Fruit fly (Drosophila melanogaster) whole organism, embryonic: Measurements from ENCODE around the gene CG9886.

ENCODE experiments used
- CG10321 ChIP-seq: fragments of 200-800 bp; sonication (Bioruptor generic); IDR thresholded peaks from 2 replicates; pipeline ENCODE4 v1.3.6; 2022; ENCODE audit warnings: missing biosample characterization, missing genetic modification characterization
- CG11696 ChIP-seq: fragments of 200-800 bp; sonication (Bioruptor generic); IDR thresholded peaks from 2 replicates; pipeline ENCODE4 v1.3.6; 2022; ENCODE audit warnings: missing biosample characterization, missing genetic modification characterization
- CG11723 ChIP-seq: fragments of 200-800 bp; sonication (Bioruptor generic); optimal IDR thresholded peaks from 2 replicates; lab custom pipeline; 2017; ENCODE audit warnings: missing biosample characterization, mild to moderate bottlenecking, missing genetic modification characterization
- CG14860 ChIP-seq: fragments of 200-800 bp; sonication (Bioruptor generic); IDR thresholded peaks from 3 replicates; pipeline ENCODE4 v1.3.6; 2022; ENCODE audit warnings: missing biosample characterization, missing genetic modification characterization; ENCODE audit not compliant: partially characterized antibody
- CG16813 ChIP-seq: fragments of 200-800 bp; sonication (Bioruptor generic); IDR thresholded peaks from 3 replicates; pipeline ENCODE4 v1.3.6; 2022; ENCODE audit warnings: missing biosample characterization, missing genetic modification characterization; ENCODE audit not compliant: partially characterized antibody
- CG17186 ChIP-seq: fragments of 200-800 bp; sonication (Bioruptor generic); optimal IDR thresholded peaks from 3 replicates; lab custom pipeline; 2017; ENCODE audit warnings: missing biosample characterization, missing genetic modification reagents, missing genetic modification characterization
- CG18011 ChIP-seq: fragments of 200-800 bp; sonication (Bioruptor generic); optimal IDR thresholded peaks from 2 replicates; lab custom pipeline; 2017; ENCODE audit warnings: missing biosample characterization, missing genetic modification characterization, mild to moderate bottlenecking, moderate library complexity, missing genotype
- CG2120 ChIP-seq: fragments of 200-800 bp; sonication (Bioruptor generic); optimal IDR thresholded peaks from 3 replicates; lab custom pipeline; 2016; ENCODE audit warnings: missing biosample characterization, missing genetic modification characterization
- CG2678 ChIP-seq: fragments of 200-800 bp; sonication (Bioruptor generic); optimal IDR thresholded peaks from 3 replicates; lab custom pipeline; 2019; ENCODE audit warnings: missing biosample characterization, mild to moderate bottlenecking, missing genetic modification characterization, moderate library complexity
- CG2712 ChIP-seq: fragments of 200-800 bp; optimal IDR thresholded peaks from 3 replicates; lab custom pipeline; 2019; ENCODE audit warnings: missing biosample characterization, mild to moderate bottlenecking, missing genetic modification characterization, moderate library complexity
- CG31441 ChIP-seq: fragments of 200-800 bp; sonication (Bioruptor generic); IDR thresholded peaks from 2 replicates; pipeline ENCODE4 v1.3.6; 2022; ENCODE audit warnings: missing biosample characterization, missing genetic modification characterization
- CG33557 ChIP-seq: fragments of 200-800 bp; sonication (Bioruptor generic); optimal IDR thresholded peaks from 2 replicates; lab custom pipeline; 2019; ENCODE audit warnings: missing biosample characterization, mild to moderate bottlenecking, missing genetic modification characterization, moderate library complexity
- CG3726 ChIP-seq: fragments of 200-800 bp; sonication (Bioruptor generic); IDR thresholded peaks from 3 replicates; pipeline ENCODE4, ENCODE4 v1.3.6; 2022; ENCODE audit warnings: missing biosample characterization, missing genetic modification characterization
- CG4404 ChIP-seq: fragments of 200-800 bp; sonication (Bioruptor generic); IDR thresholded peaks from 2 replicates; pipeline ENCODE4 v1.3.6; 2022; ENCODE audit warnings: missing biosample characterization, missing genetic modification characterization
- CG4820 ChIP-seq: fragments of 200-800 bp; sonication (Bioruptor generic); optimal IDR thresholded peaks from 3 replicates; lab custom pipeline; 2016; ENCODE audit warnings: missing biosample characterization, missing genetic modification characterization
- CG6765 ChIP-seq: fragments of 200-800 bp; sonication (Bioruptor generic); optimal IDR thresholded peaks from 3 replicates; lab custom pipeline; 2017; ENCODE audit warnings: missing biosample characterization, mild to moderate bottlenecking, missing genetic modification characterization
- CG8290 ChIP-seq, 3 experiments: fragments of 200-800 bp; sonication (Bioruptor generic); optimal IDR thresholded peaks; 2 replicates each; lab custom pipeline; 2016 to 2019; ENCODE audit warnings: missing biosample characterization in 3 of 3, missing genetic modification characterization in 3 of 3, mild to moderate bottlenecking in 2 of 3, moderate library complexity in 1 of 3
- CG8478 ChIP-seq: fragments of >200 bp; optimal IDR thresholded peaks from 2 replicates; lab custom pipeline; 2018
- CG8924 ChIP-seq: fragments of 200-800 bp; optimal IDR thresholded peaks from 3 replicates; lab custom pipeline; 2019; ENCODE audit warnings: missing biosample characterization, mild to moderate bottlenecking, missing genetic modification characterization, moderate library complexity
- CG8944 ChIP-seq: fragments of 200-800 bp; sonication (Bioruptor generic); optimal IDR thresholded peaks from 3 replicates; lab custom pipeline; 2016; ENCODE audit warnings: missing biosample characterization, missing genetic modification characterization
- CG9437 ChIP-seq: fragments of 200-800 bp; sonication (Bioruptor generic); optimal IDR thresholded peaks from 2 replicates; lab custom pipeline; 2018; ENCODE audit warnings: missing biosample characterization, mild to moderate bottlenecking, missing genetic modification characterization
- CG9727 ChIP-seq: fragments of 200-800 bp; sonication (Bioruptor generic); optimal IDR thresholded peaks from 3 replicates; lab custom pipeline; 2017; ENCODE audit warnings: missing biosample characterization, mild to moderate bottlenecking, missing genetic modification characterization
- Dll ChIP-seq: fragments of 200-800 bp; sonication (Bioruptor generic); IDR thresholded peaks from 4 replicates; pipeline ENCODE4 v1.3.6; 2022; ENCODE audit warnings: missing biosample characterization, missing genetic modification characterization; ENCODE audit not compliant: partially characterized antibody
- Elba2 ChIP-seq: fragments of 200-800 bp; sonication (Bioruptor generic); optimal IDR thresholded peaks from 3 replicates; lab custom pipeline; 2016; ENCODE audit warnings: missing biosample characterization, missing genetic modification characterization
- Ets65A ChIP-seq: fragments of 200-800 bp; sonication (Bioruptor generic); peaks from one replicate; lab custom pipeline; 2016; ENCODE audit warnings: missing biosample characterization, missing genetic modification characterization
- Fer1 ChIP-seq: fragments of 200-800 bp; sonication (Bioruptor generic); optimal IDR thresholded peaks from 2 replicates; lab custom pipeline; 2017; ENCODE audit warnings: missing biosample characterization, mild to moderate bottlenecking, missing genetic modification characterization
- Gsc ChIP-seq: fragments of 200-800 bp; sonication (Bioruptor generic); IDR thresholded peaks from 2 replicates; pipeline ENCODE4 v1.3.6; 2022; ENCODE audit warnings: missing biosample characterization, missing genetic modification characterization
- HLH3B ChIP-seq: fragments of 200-800 bp; sonication (Bioruptor generic); IDR thresholded peaks from 2 replicates; pipeline ENCODE4 v1.3.6; 2022; ENCODE audit warnings: missing biosample characterization, missing genetic modification characterization
- NC2β ChIP-seq: fragments of 200-800 bp; sonication (Bioruptor generic); optimal IDR thresholded peaks from 2 replicates; lab custom pipeline; 2016; ENCODE audit warnings: missing biosample characterization, missing genetic modification characterization
- NFAT ChIP-seq: fragments of 200-800 bp; sonication (Bioruptor generic); IDR thresholded peaks from 2 replicates; pipeline ENCODE4 v1.3.6; 2022; ENCODE audit warnings: missing biosample characterization, missing genetic modification characterization
- Opbp ChIP-seq: fragments of 200-800 bp; sonication (Bioruptor generic); IDR thresholded peaks from 3 replicates; pipeline ENCODE4 v1.3.6; 2022; ENCODE audit warnings: missing biosample characterization, missing genetic modification characterization; ENCODE audit not compliant: partially characterized antibody
- Xbp1 ChIP-seq: fragments of 200-800 bp; sonication (Bioruptor generic); optimal IDR thresholded peaks from 3 replicates; lab custom pipeline; 2016; ENCODE audit warnings: missing biosample characterization, mild to moderate bottlenecking, missing genetic modification characterization
- bab2 ChIP-seq: fragments of 200-800 bp; sonication (Bioruptor generic); optimal IDR thresholded peaks from 2 replicates; lab custom pipeline; 2016; ENCODE audit warnings: missing biosample characterization, missing genetic modification characterization
- cg ChIP-seq: fragments of 200-800 bp; sonication (Bioruptor generic); optimal IDR thresholded peaks from 3 replicates; lab custom pipeline; 2019; ENCODE audit warnings: missing biosample characterization, mild to moderate bottlenecking, missing genetic modification characterization, moderate library complexity
- ci ChIP-seq: fragments of 200-800 bp; sonication (Bioruptor generic); IDR thresholded peaks from 3 replicates; pipeline ENCODE4 v1.3.6; 2022; ENCODE audit warnings: missing biosample characterization, missing genetic modification characterization
- crol ChIP-seq: fragments of 200-800 bp; sonication (Bioruptor generic); IDR thresholded peaks from 2 replicates; pipeline ENCODE4 v1.3.6; 2022; ENCODE audit warnings: missing biosample characterization, missing genetic modification characterization
- dysf ChIP-seq: fragments of 200-800 bp; sonication (Bioruptor generic); IDR thresholded peaks from 3 replicates; pipeline ENCODE4 v1.3.6; 2022; ENCODE audit warnings: missing biosample characterization, missing genetic modification characterization
- esg ChIP-seq: fragments of 200-800 bp; sonication (Bioruptor generic); conservative IDR thresholded peaks from 2 replicates; pipeline ENCODE4 v1.3.6; 2022; ENCODE audit warnings: missing biosample characterization, missing genetic modification characterization
- fd3F ChIP-seq: fragments of 200-800 bp; sonication (Bioruptor generic); optimal IDR thresholded peaks from 2 replicates; lab custom pipeline; 2018; ENCODE audit warnings: missing biosample characterization, mild to moderate bottlenecking, missing genetic modification characterization, moderate library complexity
- fd96Cb ChIP-seq: fragments of 200-800 bp; sonication (Bioruptor generic); optimal IDR thresholded peaks from 2 replicates; lab custom pipeline; 2018; ENCODE audit warnings: missing biosample characterization, mild to moderate bottlenecking, missing genetic modification characterization, moderate library complexity
- hbn ChIP-seq: fragments of 200-800 bp; sonication (Bioruptor generic); IDR thresholded peaks from 2 replicates; pipeline ENCODE4 v1.3.6; 2022; ENCODE audit warnings: missing biosample characterization, missing genetic modification characterization; ENCODE audit not compliant: partially characterized antibody
- oc ChIP-seq: fragments of 200-800 bp; sonication (Bioruptor generic); optimal IDR thresholded peaks from 2 replicates; lab custom pipeline; 2018; ENCODE audit warnings: missing biosample characterization, mild to moderate bottlenecking, missing genetic modification characterization, moderate library complexity
- peb ChIP-seq: fragments of 200-800 bp; sonication (Bioruptor generic); IDR thresholded peaks from 2 replicates; pipeline ENCODE4 v1.3.6; 2022; ENCODE audit warnings: missing biosample characterization, missing genetic modification characterization
- pita ChIP-seq: fragments of 200-800 bp; sonication (Bioruptor generic); optimal IDR thresholded peaks from 2 replicates; lab custom pipeline; 2017; ENCODE audit warnings: missing biosample characterization, mild to moderate bottlenecking, missing genetic modification characterization
- tin ChIP-seq: fragments of 200-800 bp; sonication (Bioruptor generic); optimal IDR thresholded peaks from 3 replicates; lab custom pipeline; 2016; ENCODE audit warnings: missing biosample characterization, missing genetic modification characterization
- tll ChIP-seq, 2 experiments: fragments of 200-800 bp in 1 of 2; fragments of >200 bp in 1 of 2; sonication (Bioruptor generic) in 1 of 2; optimal IDR thresholded peaks; 2 replicates each; lab custom pipeline; 2017 to 2019; ENCODE audit warnings: missing biosample characterization in 2 of 2, missing genetic modification characterization in 2 of 2, mild to moderate bottlenecking in 1 of 2, moderate library complexity in 1 of 2
- ttk ChIP-seq: fragments of 200-800 bp; sonication (Bioruptor generic); IDR thresholded peaks from 2 replicates; pipeline ENCODE4 v2.1.2; 2022; ENCODE audit warnings: missing biosample characterization, missing genetic modification characterization
- vvl ChIP-seq: fragments of 200-800 bp; sonication (Bioruptor generic); IDR thresholded peaks from 2 replicates; pipeline ENCODE4 v1.3.6; 2022; ENCODE audit warnings: missing biosample characterization, missing genetic modification characterization

Gene CG9886

DNA sequence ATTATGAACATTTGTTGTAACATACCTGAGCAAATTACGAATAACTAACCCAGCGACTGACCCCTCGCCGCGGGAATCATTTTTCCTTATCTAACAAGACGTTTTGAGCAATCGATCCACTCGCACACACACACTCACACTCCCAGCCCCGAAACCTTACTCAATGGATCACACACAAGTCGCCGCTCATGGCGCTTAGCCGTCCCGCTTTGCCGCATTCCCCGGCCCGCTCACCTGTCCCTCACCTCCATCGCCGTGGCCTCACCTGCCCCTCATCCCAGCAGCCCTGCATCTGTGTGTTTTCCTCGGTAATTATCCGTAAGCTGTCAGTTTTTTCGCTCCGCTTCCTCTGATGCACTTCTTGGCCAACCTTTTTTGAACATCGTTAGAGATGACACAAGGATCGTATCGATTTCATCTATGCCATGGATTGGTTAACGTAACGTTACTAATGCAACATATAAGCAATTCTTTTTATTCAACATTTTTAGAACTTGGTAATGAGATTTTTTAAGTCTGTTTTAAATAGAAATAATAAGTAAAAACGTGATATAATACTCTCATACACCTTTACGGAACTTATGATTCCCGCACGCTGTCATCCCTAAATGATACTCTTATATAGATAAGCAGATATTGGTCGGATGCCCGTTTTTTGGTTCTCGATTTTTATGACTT is 40.8 kb downstream of the CG9886 start (continued):
- TF ChIP-seq Opbp (0 out of 3 replicates have a peak, but pooled peaks have one; percentile 15), CG8290 (GFP tag; optimal IDR thresholded peaks at IDR 0.05; lab: Kevin White, UChicago) (no peak), CG8290 (tag; optimal IDR thresholded peaks at IDR 0.05; lab: Kevin White, UChicago) (no peak), dysf (GFP tag; lab: Robert Waterston, UW) (no peak), peb (GFP tag; lab: Robert Waterston, UW) (0 out of 2 replicates have a peak, but pooled peaks have one; percentile 11), CG16813 (GFP tag; lab: Robert Waterston, UW) (peak; percentile 46; the same call in 2 of the 3 replicates), CG2120 (GFP tag; lab: Kevin White, UChicago) (no peak), CG31441 (no peak), CG8924 (tag; lab: Kevin White, UChicago) (peak; percentile 13), ci (GFP tag; lab: Robert Waterston, UW) (0 out of 3 replicates have a peak, but pooled peaks have one; percentile 48), hbn (0 out of 2 replicates have a peak, but pooled peaks have one; percentile 24), CG9727 (GFP tag; lab: Kevin White, UChicago) (peak; percentile 17), CG33557 (GFP tag; lab: Kevin White, UChicago) (peak; percentile 20), Fer1 (no peak), CG6765 (no peak), fd96Cb (tag; lab: Kevin White, UChicago) (no peak), cg (GFP tag; lab: Kevin White, UChicago) (peak; percentile 42), Dll (GFP tag; lab: Robert Waterston, UW) (peak; percentile 64; the same call in 3 of the 4 replicates), NFAT (GFP tag; lab: Robert Waterston, UW) (0 out of 2 replicates have a peak, but pooled peaks have one; percentile 20), CG2712 (tag; lab: Kevin White, UChicago) (peak; percentile 58), CG4404 (GFP tag; lab: Robert Waterston, UW) (peak; percentile 41; the same call in 1 of the 2 replicates), Ets65A (GFP tag; lab: Kevin White, UChicago) (peak; percentile 92)

DNA sequence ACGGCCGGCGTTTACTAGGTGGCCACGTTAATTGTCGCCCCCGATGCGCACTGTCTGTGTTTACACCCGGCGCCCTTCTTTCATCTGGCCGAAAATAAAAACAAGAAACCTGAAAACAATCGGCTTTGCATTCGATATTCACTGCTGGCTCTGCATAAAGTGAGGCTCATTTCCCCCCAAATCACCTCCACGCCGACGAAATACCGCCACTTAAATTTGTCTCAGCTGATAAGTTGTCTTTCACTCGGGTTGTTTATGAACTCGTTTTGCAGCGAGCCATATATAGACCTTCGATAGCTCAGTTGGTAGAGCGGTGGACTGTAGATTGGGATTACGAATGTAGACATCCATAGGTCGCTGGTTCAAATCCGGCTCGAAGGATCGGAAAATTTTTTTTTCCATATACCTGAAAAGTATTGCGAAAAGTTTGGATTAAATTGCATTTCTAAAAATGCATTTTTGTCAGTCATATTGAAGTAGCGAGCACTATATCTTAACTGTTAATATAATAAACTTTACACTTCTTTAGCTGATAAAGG is 41.7 kb downstream of the CG9886 start:
- TF ChIP-seq fd3F (GFP tag; lab: Kevin White, UChicago) (no peak), esg (GFP tag; lab: Robert Waterston, UW) (no peak), CG11723 (GFP tag; lab: Kevin White, UChicago) (no peak), CG18011 (no peak), pita (GFP tag; lab: Kevin White, UChicago) (no peak), CG8944 (GFP tag; lab: Kevin White, UChicago) (no peak), tin (GFP tag; lab: Kevin White, UChicago) (no peak), CG2678 (tag; lab: Kevin White, UChicago) (no peak), bab2 (GFP tag; lab: Kevin White, UChicago) (no peak), CG8478 (no peak), Gsc (GFP tag; lab: Robert Waterston, UW) (no peak), Elba2 (no peak), CG17186 (GFP tag; lab: Kevin White, UChicago) (no peak), CG14860 (0 out of 3 replicates have a peak, but pooled peaks have one; percentile 42), Xbp1 (GFP tag; lab: Kevin White, UChicago) (no peak), HLH3B (GFP tag; lab: Robert Waterston, UW) (no peak), CG9437 (GFP tag; lab: Kevin White, UChicago) (no peak), ci (GFP tag; lab: Robert Waterston, UW) (0 out of 3 replicates have a peak, but pooled peaks have one; percentile 35), ttk (GFP tag; lab: Robert Waterston, UW) (no peak), NC2β (GFP tag; lab: Kevin White, UChicago) (no peak), CG4820 (GFP tag; lab: Kevin White, UChicago) (no peak), oc (tag; lab: Kevin White, UChicago) (peak; percentile 62), CG3726 (no peak), CG11696 (GFP tag; lab: Robert Waterston, UW) (no peak), crol (GFP tag; lab: Robert Waterston, UW) (peak; percentile 41), tll (GFP tag; optimal IDR thresholded peaks at IDR 0.05; lab: Kevin White, UChicago) (no peak), CG10321 (no peak), vvl (GFP tag; lab: Robert Waterston, UW) (peak; percentile 74; the same call in 1 of the 2 replicates), Opbp (peak; percentile 42; the same call in 1 of the 3 replicates)
